Worm (Caenorhabditis elegans) whole organism, dauer: ENCODE data around the gene C36A4.4.
"Not testable (repeated sequence)": the region's sequence is repeated elsewhere in the genome, so short reads cannot be mapped to it uniquely, and the experiment has no call there.

Experiments used
- unc-62 ChIP-seq: sonication (generic microtip); optimal IDR thresholded peaks from 2 replicates; lab custom pipeline; 2017; ENCODE audit warnings: missing biosample characterization, missing genetic modification reagents, missing genetic modification characterization

Gene C36A4.4

DNA sequence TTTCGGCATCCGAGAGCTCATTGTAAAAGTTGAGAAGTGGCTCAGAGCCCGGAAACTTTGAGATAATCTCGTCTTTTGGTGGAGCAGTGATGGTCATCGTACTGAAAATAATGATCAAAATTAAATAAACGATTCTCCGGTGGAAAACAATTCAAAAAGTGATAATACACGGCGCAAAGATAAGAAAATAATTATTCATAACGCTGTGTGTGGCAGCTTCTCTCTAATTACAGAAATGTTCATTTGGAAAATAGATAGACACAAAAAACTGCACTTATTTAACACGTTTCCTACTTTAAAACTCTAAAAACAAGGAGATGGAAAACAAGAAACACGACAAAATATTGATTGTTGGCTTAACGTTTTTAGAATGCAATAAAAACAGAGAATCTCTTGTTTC, at the start of gene C36A4.4:
Gene C36A4.4 (minus strand): TSS at position 101 of the 400 bp plus-strand sequence.
- not testable (repeated sequence) for TF ChIP-seq unc-62

DNA sequence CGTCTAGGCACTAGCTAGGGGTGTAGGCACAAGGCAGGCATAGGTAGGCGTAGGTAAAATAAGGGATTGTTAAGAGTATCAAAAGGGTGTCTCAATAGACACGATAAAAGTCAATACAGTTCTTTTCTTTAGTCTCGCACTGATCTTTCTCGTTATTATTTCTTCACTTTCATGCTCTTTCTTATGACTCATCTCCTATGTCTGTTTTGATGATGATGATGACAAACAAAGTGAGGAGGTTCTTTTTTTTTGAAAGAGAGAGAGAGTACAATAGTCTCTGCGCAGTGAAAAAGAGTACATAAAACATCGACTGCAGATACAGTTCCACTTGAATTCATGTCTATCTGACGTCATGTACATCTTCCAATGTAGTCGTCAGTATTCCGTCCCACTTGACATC, 46.5 kb upstream of the C36A4.4 start:
- no peak for TF ChIP-seq unc-62

DNA sequence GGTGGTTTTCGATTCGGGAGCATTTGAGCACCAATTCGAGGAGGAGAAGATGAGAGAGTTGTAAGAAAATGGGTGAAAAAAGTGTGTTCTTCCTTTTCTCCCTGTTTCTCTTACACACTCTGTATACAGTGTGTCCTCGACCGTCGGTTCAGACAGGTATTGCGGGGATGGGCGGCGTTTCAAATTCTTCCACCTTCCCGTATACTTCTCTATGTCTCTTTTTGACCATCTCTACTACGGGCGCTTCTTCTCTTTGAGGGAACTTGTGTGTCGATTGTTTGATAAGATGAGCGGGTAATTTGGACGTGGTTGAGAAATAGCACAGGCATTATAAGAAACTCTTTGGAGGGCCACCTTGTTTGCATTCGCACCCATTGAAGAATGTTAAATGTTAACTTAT, 44.2 kb upstream of the C36A4.4 start:
- TF ChIP-seq unc-62, result no peak

DNA sequence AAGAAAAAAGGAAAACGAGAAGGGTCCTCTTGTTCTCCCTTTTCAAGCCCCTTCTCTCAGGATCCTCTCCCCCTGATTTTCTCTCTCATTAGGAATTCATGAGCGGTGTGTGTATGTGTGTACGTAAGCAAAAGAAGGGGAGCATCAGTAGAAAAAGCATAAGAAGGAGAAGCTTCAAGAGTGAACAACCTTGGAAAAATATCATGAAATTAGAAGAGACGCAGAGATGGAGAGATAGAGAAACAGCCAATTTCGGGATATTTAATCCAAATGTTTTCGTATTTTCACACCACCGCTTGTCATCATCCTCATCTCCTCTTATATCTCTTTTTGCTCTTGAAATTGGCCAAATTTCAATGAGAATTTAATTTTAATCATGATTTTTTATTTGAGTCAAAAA, 39.7 kb upstream of the C36A4.4 start:
- no peak for TF ChIP-seq unc-62

DNA sequence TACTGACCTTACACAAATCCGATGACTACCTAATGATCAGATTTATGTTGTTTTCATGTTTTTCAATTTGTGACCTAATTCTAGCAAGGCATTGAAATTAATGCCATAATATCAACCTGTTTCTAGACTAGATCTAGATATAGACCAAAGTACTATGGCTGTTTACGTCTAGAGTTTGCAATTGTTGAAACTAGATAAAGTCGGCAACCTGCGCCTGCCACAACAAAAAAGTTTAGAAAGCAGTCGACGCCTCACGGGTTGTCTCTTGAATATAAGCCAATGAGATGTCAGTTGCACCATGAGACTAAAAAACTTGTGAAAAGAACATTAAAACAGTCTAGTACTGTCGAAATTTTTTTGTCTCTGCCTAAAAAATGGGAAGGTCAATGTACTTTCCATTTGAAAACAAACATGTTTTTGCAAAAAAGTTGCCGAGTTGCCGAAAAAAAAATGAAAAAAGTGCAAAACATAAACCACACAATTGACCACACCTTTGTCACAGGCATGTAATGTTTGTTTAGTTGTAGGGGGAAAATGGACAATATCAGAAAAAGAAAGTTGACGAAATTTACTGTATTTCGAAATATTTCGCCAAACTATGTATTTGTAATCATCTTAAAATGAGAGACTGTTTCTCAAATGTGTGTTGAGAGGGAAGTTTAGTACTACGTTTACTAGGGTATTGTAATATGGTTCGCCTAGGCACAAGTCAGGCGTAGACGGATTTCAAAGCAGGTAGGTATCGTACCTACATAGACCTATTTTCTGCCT, 35.8 kb upstream of the C36A4.4 start:
- no peak for TF ChIP-seq unc-62

DNA sequence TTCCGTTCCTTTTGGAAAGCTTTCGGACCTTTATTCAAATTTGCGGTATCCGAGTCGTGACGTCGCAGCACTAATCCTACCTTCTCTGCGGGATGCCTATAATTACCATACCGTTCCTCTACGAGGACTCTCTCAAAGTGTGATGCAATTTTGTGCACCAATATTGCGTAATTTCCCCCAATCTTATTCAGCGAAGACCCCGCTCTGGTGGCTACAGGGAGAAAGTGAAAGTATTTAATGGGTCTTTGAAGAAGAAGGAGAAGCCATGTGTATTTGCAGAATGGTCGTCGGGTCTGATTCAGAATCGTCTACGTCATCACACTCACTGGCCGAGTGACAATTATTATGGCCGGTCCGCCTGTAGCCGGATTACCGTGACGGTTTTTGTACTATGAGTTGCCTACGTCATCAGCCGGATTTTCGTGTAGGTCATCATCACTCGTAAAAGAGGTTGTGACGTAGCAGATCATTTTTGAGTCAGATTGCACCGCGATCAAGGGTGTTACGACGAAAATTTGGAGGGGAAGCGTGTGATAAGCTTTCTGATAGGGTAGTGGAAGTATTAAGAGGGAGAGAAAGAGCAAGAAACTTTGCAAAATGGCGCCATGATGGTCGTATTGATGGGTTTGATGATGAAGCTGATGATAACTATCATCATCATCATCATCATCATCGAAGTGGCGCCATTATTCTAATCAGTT, 32.9 kb upstream of the C36A4.4 start:
- TF ChIP-seq unc-62, result no peak

DNA sequence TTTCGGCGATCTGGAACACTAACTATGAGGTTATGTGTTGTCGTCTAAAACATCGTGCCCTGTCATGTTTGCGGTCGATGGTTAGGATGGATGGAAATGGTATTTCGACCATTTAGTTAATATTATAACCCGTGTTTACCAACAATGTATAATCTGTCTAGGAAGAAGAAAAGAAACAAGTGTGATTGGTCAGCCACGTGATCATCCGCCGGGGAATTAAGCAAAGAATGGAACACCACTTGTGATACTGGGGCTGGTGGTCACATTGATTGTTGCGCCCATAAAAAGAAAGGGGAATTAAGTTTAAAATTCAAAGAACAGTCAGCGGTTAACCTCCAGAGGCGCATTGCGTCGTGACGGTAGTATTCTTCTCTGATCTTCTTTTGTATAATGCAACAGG, 32.2 kb upstream of the C36A4.4 start:
- no peak for TF ChIP-seq unc-62

DNA sequence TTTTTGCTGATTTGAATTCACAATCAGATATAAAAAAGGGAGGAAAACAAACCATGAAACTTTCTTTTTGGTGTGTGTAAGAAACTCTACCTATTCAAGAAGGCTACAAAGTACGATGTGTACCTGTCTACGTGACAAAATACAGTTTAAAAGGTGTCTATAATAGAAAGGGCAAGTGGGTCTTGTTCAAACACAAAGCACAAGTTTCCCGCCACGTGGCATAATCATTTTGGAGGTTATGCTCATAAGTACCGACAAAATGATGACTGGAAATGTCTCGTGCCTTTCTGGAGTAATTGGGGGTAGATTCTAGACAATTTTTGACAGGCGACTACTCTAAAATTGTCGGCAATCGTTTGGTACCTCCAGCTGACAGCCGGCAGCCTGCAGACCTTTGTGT, 31.5 kb upstream of the C36A4.4 start:
- no peak for TF ChIP-seq unc-62

DNA sequence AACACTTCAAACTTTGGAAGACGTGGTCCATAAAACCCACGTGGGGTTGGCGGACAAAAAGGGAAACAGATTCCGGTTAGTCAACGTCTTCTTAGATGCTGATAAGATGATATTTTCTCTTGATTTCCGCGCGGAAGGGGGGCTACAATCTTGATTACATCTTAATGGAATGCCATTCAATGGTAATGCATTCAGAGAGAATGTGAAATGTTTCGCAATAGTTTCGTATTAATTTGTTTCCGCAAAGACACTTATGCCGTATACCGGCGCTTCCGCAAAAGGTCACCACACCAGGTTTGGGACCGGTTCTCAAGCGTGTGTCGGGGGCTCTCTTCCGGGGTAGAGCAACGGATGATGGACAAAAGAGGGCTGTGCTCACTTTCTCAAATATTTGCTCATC, 31.1 kb upstream of the C36A4.4 start:
- TF ChIP-seq unc-62, result no peak

DNA sequence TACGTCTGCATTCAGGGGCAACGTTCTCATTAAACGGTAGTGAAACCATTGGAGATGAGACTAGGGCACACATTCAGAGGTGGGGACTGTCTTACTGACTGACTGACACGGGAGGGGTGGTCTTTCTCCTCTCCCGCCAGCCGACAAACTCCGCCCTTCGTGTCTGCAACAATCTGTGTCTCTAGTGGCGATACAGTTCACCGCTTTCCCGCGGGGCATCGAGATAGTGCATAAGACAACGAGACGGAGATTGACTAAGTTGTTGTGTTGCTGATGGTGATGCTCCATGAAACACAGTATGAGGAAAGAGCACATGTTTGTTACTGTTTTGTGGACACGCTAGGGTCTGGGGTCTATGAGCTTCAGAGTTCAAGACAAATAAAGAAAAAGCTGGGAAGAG, 30.0 kb upstream of the C36A4.4 start:
- TF ChIP-seq unc-62, result no peak

DNA sequence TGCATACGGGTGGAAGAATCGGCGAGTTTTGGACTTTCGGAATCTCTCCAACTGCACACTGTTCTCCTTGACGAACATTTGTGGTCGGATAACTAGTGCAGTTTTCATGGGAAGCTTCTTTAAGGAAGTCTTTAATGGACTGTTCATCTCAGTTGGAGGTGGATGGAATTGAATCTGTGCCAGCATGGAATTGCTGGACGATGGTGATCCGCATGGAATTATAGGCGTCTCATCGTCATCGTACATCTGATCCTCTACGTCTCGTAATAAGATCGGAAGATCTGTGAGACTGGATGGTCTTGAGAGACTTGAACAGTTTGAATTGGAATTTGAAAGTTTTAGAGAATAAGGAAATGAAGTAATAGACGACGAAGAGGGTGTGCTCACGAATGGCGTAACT, 29.6 kb upstream of the C36A4.4 start:
- TF ChIP-seq unc-62, result no peak

DNA sequence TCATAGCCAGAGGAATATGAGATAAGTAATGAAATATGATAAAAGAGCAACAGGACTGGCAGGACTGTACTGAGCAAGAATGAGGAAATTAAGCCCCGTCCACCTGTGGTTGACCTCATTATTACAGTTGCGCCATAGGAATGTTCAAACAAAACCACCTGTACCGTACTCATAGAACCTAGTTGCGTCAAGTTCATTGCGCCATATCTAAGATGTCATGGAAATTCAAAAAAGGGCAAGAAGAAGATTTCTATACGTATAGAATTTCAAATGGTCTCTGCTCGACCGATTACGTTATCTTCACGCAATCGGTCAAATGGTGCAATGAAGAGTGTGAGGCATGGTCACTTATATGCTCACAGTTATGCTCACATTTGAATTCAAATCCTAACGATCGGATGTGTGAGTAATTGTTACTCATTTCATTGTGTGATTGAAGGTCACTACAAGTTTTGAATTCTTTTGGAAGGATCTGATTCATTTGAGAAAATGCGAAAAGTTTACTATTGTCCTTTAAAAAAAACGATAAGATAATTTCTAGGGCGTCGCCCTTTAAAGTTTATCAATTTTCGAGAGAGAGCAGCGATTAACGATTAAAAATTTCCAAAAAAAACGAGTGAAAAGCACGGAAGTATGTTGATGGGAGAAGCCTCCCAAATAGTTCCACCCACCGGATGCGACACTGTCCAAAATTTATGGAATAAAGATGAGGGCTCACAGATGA, 28.5 kb upstream of the C36A4.4 start:
- TF ChIP-seq unc-62, result no peak

DNA sequence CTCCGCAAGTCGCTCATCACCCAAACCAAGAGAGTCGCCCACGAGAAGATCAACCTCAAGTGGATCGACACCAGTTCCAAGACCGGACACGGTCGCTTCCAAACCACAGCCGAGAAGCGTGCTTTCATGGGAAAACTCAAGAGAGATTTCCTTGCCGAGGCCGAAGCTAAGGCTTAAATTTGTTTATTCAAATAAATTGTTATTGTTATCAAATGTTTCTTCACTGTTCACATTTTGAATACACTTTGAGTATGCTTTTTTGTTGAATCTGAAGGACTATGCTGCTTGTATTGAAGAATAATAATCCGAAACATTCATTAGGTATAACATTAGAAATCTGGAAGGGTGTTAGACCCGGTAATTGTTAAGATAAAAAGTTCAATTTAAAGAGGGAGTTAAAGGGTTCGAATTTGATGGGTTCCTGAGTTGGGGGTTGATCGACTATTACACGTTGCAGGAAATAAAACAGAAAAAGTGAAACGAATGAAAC, 25.9 kb upstream of the C36A4.4 start:
- no peak for TF ChIP-seq unc-62

DNA sequence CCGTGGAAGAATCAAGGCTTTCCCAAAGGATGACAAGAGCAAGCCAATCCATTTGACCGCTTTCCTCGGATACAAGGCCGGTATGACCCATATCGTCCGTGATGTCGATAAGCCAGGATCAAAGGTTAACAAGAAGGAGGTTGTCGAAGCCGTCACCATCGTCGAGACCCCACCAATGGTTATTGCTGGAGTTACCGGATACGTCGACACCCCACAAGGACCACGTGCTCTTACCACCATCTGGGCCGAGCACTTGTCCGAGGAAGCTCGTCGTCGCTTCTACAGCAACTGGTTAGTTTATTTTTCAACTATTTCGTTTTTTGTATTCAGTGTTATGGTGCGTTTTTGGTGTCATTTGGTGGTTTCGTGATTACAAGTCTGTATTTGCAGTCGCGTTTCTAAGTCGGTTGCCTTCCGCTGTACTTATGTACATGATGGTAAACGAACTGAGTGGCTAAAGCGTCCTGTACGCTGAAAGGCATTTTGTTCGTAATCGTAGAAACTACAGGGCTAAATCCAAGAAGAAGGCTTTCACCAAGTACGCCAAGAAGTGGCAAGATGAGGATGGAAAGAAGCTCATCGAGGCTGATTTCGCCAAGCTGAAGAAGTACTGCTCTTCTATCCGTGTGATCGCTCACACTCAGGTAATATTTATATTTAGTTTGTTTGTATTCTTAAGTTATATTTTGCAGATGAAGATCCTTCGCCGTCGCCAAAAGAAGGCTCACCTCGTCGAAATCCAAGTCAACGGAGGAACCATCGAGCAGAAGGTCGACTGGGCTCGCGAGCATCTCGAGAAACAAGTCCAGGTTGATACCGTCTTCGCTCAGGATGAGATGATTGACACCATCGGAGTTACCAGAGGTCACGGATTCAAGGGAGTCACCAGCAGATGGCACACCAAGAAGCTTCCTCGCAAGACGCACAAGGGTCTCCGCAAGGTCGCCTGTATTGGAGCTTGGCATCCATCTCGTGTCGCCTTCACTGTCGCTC, 24.8 kb upstream of the C36A4.4 start:
- no peak for TF ChIP-seq unc-62

DNA sequence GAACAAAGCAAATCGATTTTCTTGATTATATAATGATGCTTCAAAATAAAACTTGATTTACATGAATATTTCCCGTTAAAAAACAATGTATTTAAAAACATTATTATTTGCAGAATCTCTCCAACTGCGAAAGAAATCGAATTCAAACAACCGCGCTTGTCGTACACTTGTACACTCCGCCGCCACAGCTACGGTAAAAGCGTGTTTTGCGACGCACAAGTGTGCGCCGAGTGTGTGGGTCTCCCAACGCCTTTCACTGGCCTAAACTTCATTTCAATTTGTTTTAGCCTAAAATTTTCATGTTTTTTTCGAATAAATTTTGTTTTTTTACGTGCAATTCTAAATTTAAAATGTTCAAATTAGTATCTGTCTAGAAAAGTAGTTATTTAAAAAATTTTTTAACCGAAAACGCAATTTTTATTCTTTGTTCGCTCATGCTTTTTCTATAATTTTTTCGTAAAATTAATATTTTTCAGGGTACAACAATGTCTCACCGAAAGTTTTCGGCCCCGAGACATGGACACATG, 24.0 kb upstream of the C36A4.4 start, which contains the start of gene rpl-3:
Gene rpl-3 (plus strand): TSS at position 477 of the 527 bp plus-strand sequence.
- TF ChIP-seq unc-62, result peak; percentile 79
